Fruit fly (Drosophila melanogaster) whole organism, wandering third instar larva: ENCODE measurements around the gene CG13369.
A peak's percentile ranks its signal among the peaks of the same experiment; 100 is the strongest.

ENCODE experiments used
- CrebA ChIP-seq: fragments of 200-800 bp; sonication (Bioruptor generic); optimal IDR thresholded peaks from 2 replicates; lab custom pipeline; 2016; ENCODE audit warnings: missing biosample characterization, mild to moderate bottlenecking, missing genetic modification characterization, borderline replicate concordance
- Hnf4 ChIP-seq: fragments of 200-800 bp; sonication (Bioruptor generic); optimal IDR thresholded peaks from 2 replicates; lab custom pipeline; 2016; ENCODE audit warnings: missing biosample characterization, mild to moderate bottlenecking, missing genetic modification characterization
- Jra ChIP-seq: sonication (Bioruptor generic); optimal IDR thresholded peaks from 2 replicates; lab custom pipeline; 2016; ENCODE audit warnings: missing biosample characterization, missing genetic modification characterization
- Myc ChIP-seq: fragments of >200 bp; optimal IDR thresholded peaks from 2 replicates; lab custom pipeline; 2017
- brk ChIP-seq: fragments of 200-800 bp; sonication (Bioruptor generic); optimal IDR thresholded peaks from 2 replicates; lab custom pipeline; 2016; ENCODE audit warnings: missing biosample characterization, mild to moderate bottlenecking, missing genetic modification characterization
- ey ChIP-seq: fragments of 200-800 bp; sonication (Bioruptor generic); optimal IDR thresholded peaks from 2 replicates; lab custom pipeline; 2016; ENCODE audit warnings: missing biosample characterization, missing genetic modification characterization
- fru ChIP-seq: fragments of 200-800 bp; sonication (Bioruptor generic); optimal IDR thresholded peaks from 3 replicates; lab custom pipeline; 2016; ENCODE audit warnings: missing biosample characterization, mild to moderate bottlenecking, missing genetic modification characterization
- h ChIP-seq: fragments of 200-800 bp; sonication (Bioruptor generic); optimal IDR thresholded peaks from 3 replicates; lab custom pipeline; 2016; ENCODE audit warnings: missing biosample characterization, mild to moderate bottlenecking, missing genetic modification characterization
- jim ChIP-seq: fragments of 175-275, 200-325 bp; sonication (Bioruptor generic); optimal IDR thresholded peaks from 2 replicates; lab custom pipeline; 2016; ENCODE audit warnings: missing biosample characterization, mild to moderate bottlenecking, missing genetic modification characterization
- psq ChIP-seq: fragments of 200-800 bp; sonication (Bioruptor generic); optimal IDR thresholded peaks from 3 replicates; lab custom pipeline; 2017; ENCODE audit warnings: missing biosample characterization, mild to moderate bottlenecking, missing genetic modification characterization, moderate library complexity
- rgr ChIP-seq: fragments of 200-800 bp; sonication (Bioruptor generic); optimal IDR thresholded peaks from 3 replicates; lab custom pipeline; 2016; ENCODE audit warnings: missing biosample characterization, mild to moderate bottlenecking, missing genetic modification characterization
- sv ChIP-seq: fragments of 200-800 bp; sonication (Bioruptor generic); optimal IDR thresholded peaks from 3 replicates; lab custom pipeline; 2016; ENCODE audit warnings: missing biosample characterization, missing genetic modification characterization
- usp ChIP-seq: fragments of >200 bp; optimal IDR thresholded peaks from 2 replicates; lab custom pipeline; 2017; ENCODE audit warnings: missing biosample characterization, missing genetic modification characterization

dm6 chrX:635495-636142 lies 12.4 kb downstream of the CG13369 start, which contains the start of gene Dredd:
- TF ChIP-seq jim (GFP tag; lab: Kevin White, UChicago) (no peak), fru (GFP tag; lab: Kevin White, UChicago) (peak; percentile 18), Jra (no peak), h (no peak), Hnf4 (peak; percentile 6), usp (GFP tag; lab: Kevin White, UChicago) (no peak), CrebA (GFP tag; lab: Kevin White, UChicago) (no peak), psq (GFP tag; lab: Kevin White, UChicago) (peak; percentile 2), rgr (GFP tag; lab: Kevin White, UChicago) (no peak), brk (GFP tag; lab: Kevin White, UChicago) (no peak), ey (GFP tag; lab: Kevin White, UChicago) (no peak), Myc (no peak), sv (GFP tag; lab: Kevin White, UChicago) (no peak)
